Fruit fly (Drosophila melanogaster) whole organism, pupa: Measurements from ENCODE around the gene CG6171.

Experiments
- CG10348 ChIP-seq: fragments of 200-800 bp; sonication (Bioruptor generic); IDR thresholded peaks from 2 replicates; pipeline ENCODE4 v1.3.6; 2022; ENCODE audit warnings: missing biosample characterization, missing genetic modification characterization
- CG12605 ChIP-seq: fragments of 200-800 bp; sonication (Bioruptor generic); IDR thresholded peaks from 2 replicates; pipeline ENCODE4 v1.3.6; 2022; ENCODE audit warnings: missing biosample characterization, missing genetic modification characterization
- CG17806 ChIP-seq: fragments of 200-800 bp; sonication (Bioruptor generic); optimal IDR thresholded peaks from 2 replicates; lab custom pipeline; 2018; ENCODE audit warnings: missing biosample characterization, mild to moderate bottlenecking, missing genetic modification characterization, moderate library complexity
- CG32121 ChIP-seq: fragments of 200-800 bp; sonication (Bioruptor generic); IDR thresholded peaks from 2 replicates; pipeline ENCODE4 v1.3.6; 2022; ENCODE audit warnings: missing biosample characterization, missing genetic modification characterization
- CG4496 ChIP-seq: fragments of 200-800 bp; sonication (Bioruptor generic); IDR thresholded peaks from 3 replicates; pipeline ENCODE4 v1.3.6; 2022; ENCODE audit warnings: missing biosample characterization, missing genetic modification characterization
- D1 ChIP-seq: fragments of 200-800 bp; sonication (Bioruptor generic); optimal IDR thresholded peaks from 2 replicates; lab custom pipeline; 2018; ENCODE audit warnings: missing biosample characterization, mild to moderate bottlenecking, missing genetic modification characterization, moderate library complexity
- Ets98B ChIP-seq: fragments of 200-800 bp; sonication (Bioruptor generic); IDR thresholded peaks from 2 replicates; pipeline ENCODE4 v1.3.6; 2022; ENCODE audit warnings: missing biosample characterization, missing genetic modification characterization
- Pif1A ChIP-seq: fragments of 200-800 bp; sonication (Bioruptor generic); optimal IDR thresholded peaks from 3 replicates; lab custom pipeline; 2016; ENCODE audit warnings: missing biosample characterization, missing genetic modification characterization
- Snoo ChIP-seq: fragments of 200-800 bp; sonication (Bioruptor generic); optimal IDR thresholded peaks from 3 replicates; lab custom pipeline; 2017; ENCODE audit warnings: missing biosample characterization, mild to moderate bottlenecking, missing genetic modification characterization, inconsistent platforms
- fd96Ca ChIP-seq: fragments of 200-800 bp; sonication (Bioruptor generic); IDR thresholded peaks from 3 replicates; pipeline ENCODE4 v1.3.6; 2022; ENCODE audit warnings: missing biosample characterization, missing genetic modification characterization
- gl ChIP-seq: fragments of 200-800 bp; sonication (Bioruptor generic); optimal IDR thresholded peaks from 2 replicates; lab custom pipeline; 2018; ENCODE audit warnings: missing biosample characterization, mild to moderate bottlenecking, missing genetic modification characterization
- rn ChIP-seq: fragments of 200-800 bp; sonication (Bioruptor generic); IDR thresholded peaks from 2 replicates; pipeline ENCODE4 v1.3.6; 2022; ENCODE audit warnings: missing biosample characterization, missing genetic modification characterization

dm6 chr3R:15313836-15314235 is 49.8 kb downstream of the CG6171 start:
- no peak for TF ChIP-seq CG10348
- TF ChIP-seq D1: no peak
- TF ChIP-seq CG32121 (GFP tag; lab: Robert Waterston, UW): no peak
- no peak for TF ChIP-seq CG4496 (GFP tag; lab: Robert Waterston, UW)
- no peak for TF ChIP-seq fd96Ca (GFP tag; lab: Robert Waterston, UW)
- TF ChIP-seq Pif1A (GFP tag; lab: Kevin White, UChicago): no peak
- TF ChIP-seq CG12605 (GFP tag; lab: Robert Waterston, UW): no peak
- no peak for TF ChIP-seq Ets98B (GFP tag; lab: Robert Waterston, UW)
- no peak for TF ChIP-seq rn (GFP tag; lab: Robert Waterston, UW)
- no peak for TF ChIP-seq gl (tag; lab: Kevin White, UChicago)
- TF ChIP-seq CG17806 (tag; lab: Kevin White, UChicago): no peak
- TF ChIP-seq Snoo (tag; lab: Kevin White, UChicago): no peak
